Worm (Caenorhabditis elegans) whole organism, young adult: ENCODE data around the gene ttr-31.

Experiments used
- C06A6.2 ChIP-seq: fragments of 200-800 bp; sonication (Bioruptor generic); conservative IDR thresholded peaks from 2 replicates; pipeline ENCODE4 v1.3.6; 2022; ENCODE audit warnings: missing genetic modification characterization, missing compliant biosample characterization
- D2030.7 ChIP-seq: fragments of 200-800 bp; sonication (Bioruptor generic); IDR thresholded peaks from 2 replicates; pipeline ENCODE4 v1.3.6; 2022; ENCODE audit warnings: missing genetic modification reagents, missing genetic modification characterization, missing compliant biosample characterization
- F39B2.1 ChIP-seq: fragments of 200-800 bp; sonication (Bioruptor generic); IDR thresholded peaks from 2 replicates; pipeline ENCODE4 v1.3.6; 2022; ENCODE audit warnings: missing genetic modification reagents, missing genetic modification characterization, missing compliant biosample characterization
- F57C9.4 ChIP-seq: sonication (generic microtip); optimal IDR thresholded peaks from 2 replicates; lab custom pipeline; 2017; ENCODE audit warnings: mild to moderate bottlenecking, missing genetic modification characterization, missing compliant biosample characterization
- K11D2.4 ChIP-seq: fragments of 200-800 bp; sonication (Bioruptor generic); IDR thresholded peaks from 2 replicates; pipeline ENCODE4 v1.3.6; 2022; ENCODE audit warnings: missing genetic modification reagents, missing genetic modification characterization, missing compliant biosample characterization
- K12H6.12 ChIP-seq: fragments of 200-800 bp; sonication (Bioruptor generic); optimal IDR thresholded peaks from 2 replicates; lab custom pipeline; 2018; ENCODE audit warnings: mild to moderate bottlenecking, missing genetic modification characterization, missing compliant biosample characterization
- Y56A3A.18 ChIP-seq: fragments of 200-800 bp; sonication (Bioruptor generic); IDR thresholded peaks from 2 replicates; pipeline ENCODE4 v1.3.6; 2022; ENCODE audit warnings: missing genetic modification reagents, missing genetic modification characterization, missing compliant biosample characterization
- Y67H2A.10 ChIP-seq: fragments of 200-800 bp; sonication (Bioruptor generic); conservative IDR thresholded peaks from 2 replicates; pipeline ENCODE4 v1.3.6; 2022; ENCODE audit warnings: missing genetic modification reagents, missing genetic modification characterization, missing compliant biosample characterization
- Y95B8A.8 ChIP-seq: fragments of 200-800 bp; sonication (Bioruptor generic); IDR thresholded peaks from 2 replicates; pipeline ENCODE4 v1.3.6; 2022; ENCODE audit warnings: missing genetic modification reagents, missing genetic modification characterization, missing compliant biosample characterization
- aptf-3 ChIP-seq: fragments of 200-800 bp; sonication (Bioruptor generic); IDR thresholded peaks from 2 replicates; pipeline ENCODE4 v1.3.6; 2022; ENCODE audit warnings: missing genetic modification characterization, missing compliant biosample characterization
- atf-7 ChIP-seq: sonication (generic microtip); optimal IDR thresholded peaks from 2 replicates; lab custom pipeline; 2017; ENCODE audit warnings: mild to moderate bottlenecking, missing genetic modification characterization, missing compliant biosample characterization
- athp-1 ChIP-seq: sonication (generic microtip); optimal IDR thresholded peaks from 2 replicates; lab custom pipeline; 2017; ENCODE audit warnings: mild to moderate bottlenecking, missing genetic modification characterization, missing compliant biosample characterization
- attf-5 ChIP-seq: fragments of 200-800 bp; sonication (Bioruptor generic); optimal IDR thresholded peaks from 2 replicates; lab custom pipeline; 2018; ENCODE audit warnings: mild to moderate bottlenecking, missing genetic modification characterization, missing compliant biosample characterization
- cebp-1 ChIP-seq, 2 experiments: fragments of 200-800 bp in 1 of 2; sonication (Bioruptor generic) in 1 of 2; sonication (generic microtip) in 1 of 2; IDR thresholded peaks in 1 of 2; optimal IDR thresholded peaks in 1 of 2; 2 replicates each; pipeline versions ENCODE4 v1.3.6 to Lab custom; 2017 to 2022; ENCODE audit warnings: missing compliant biosample characterization in 2 of 2, missing genetic modification characterization in 2 of 2, mild to moderate bottlenecking in 1 of 2, missing genetic modification reagents in 1 of 2, moderate library complexity in 1 of 2
- ceh-100 ChIP-seq: fragments of 200-800 bp; sonication (Bioruptor generic); IDR thresholded peaks from 2 replicates; pipeline ENCODE4 v1.3.6; 2022; ENCODE audit warnings: missing genetic modification reagents, missing genetic modification characterization, missing compliant biosample characterization
- chd-7 ChIP-seq: sonication (generic microtip); optimal IDR thresholded peaks from 2 replicates; lab custom pipeline; 2016; ENCODE audit warnings: mild to moderate bottlenecking, missing genetic modification characterization, moderate library complexity, missing compliant biosample characterization
- die-1 ChIP-seq: sonication (generic microtip); optimal IDR thresholded peaks from 2 replicates; lab custom pipeline; 2016; ENCODE audit warnings: missing genotype, mild to moderate bottlenecking, missing genetic modification characterization, missing compliant biosample characterization
- dox-1 ChIP-seq: fragments of 200-800 bp; sonication (Bioruptor generic); IDR thresholded peaks from 2 replicates; pipeline ENCODE4 v1.3.6; 2022; ENCODE audit warnings: missing genetic modification reagents, missing genetic modification characterization, missing compliant biosample characterization
- dpff-1 ChIP-seq: sonication (generic microtip); optimal IDR thresholded peaks from 2 replicates; lab custom pipeline; 2017; ENCODE audit warnings: mild to moderate bottlenecking, missing genetic modification characterization, missing compliant biosample characterization
- egl-18 ChIP-seq: fragments of 200-800 bp; sonication (Bioruptor generic); IDR thresholded peaks from 2 replicates; pipeline ENCODE4 v1.3.6; 2022; ENCODE audit warnings: missing genetic modification reagents, missing genetic modification characterization, missing compliant biosample characterization
- egl-44 ChIP-seq: fragments of 200-800 bp; sonication (Bioruptor generic); IDR thresholded peaks from 2 replicates; pipeline ENCODE4 v1.3.6; 2022; ENCODE audit warnings: missing genetic modification reagents, missing genetic modification characterization, missing compliant biosample characterization
- egrh-3 ChIP-seq: fragments of 200-800 bp; sonication (Bioruptor generic); IDR thresholded peaks from 2 replicates; pipeline ENCODE4 v1.3.6; 2022; ENCODE audit warnings: missing genetic modification reagents, missing genetic modification characterization, missing compliant biosample characterization
- ets-4 ChIP-seq: fragments of 200-800 bp; sonication (Bioruptor generic); optimal IDR thresholded peaks from 2 replicates; lab custom pipeline; 2018; ENCODE audit warnings: mild to moderate bottlenecking, missing genetic modification characterization, missing compliant biosample characterization
- hlh-26 ChIP-seq: fragments of 200-800 bp; sonication (Bioruptor generic); conservative IDR thresholded peaks from 2 replicates; pipeline ENCODE4 v1.3.6; 2022; ENCODE audit warnings: missing genetic modification reagents, missing genetic modification characterization, missing compliant biosample characterization
- hmg-20 ChIP-seq: fragments of 200-800 bp; sonication (Bioruptor generic); IDR thresholded peaks from 2 replicates; pipeline ENCODE4 v1.3.6; 2022; ENCODE audit warnings: missing genetic modification reagents, missing genetic modification characterization, missing compliant biosample characterization
- hrde-1 ChIP-seq: sonication (generic microtip); optimal IDR thresholded peaks from 2 replicates; lab custom pipeline; 2016; ENCODE audit warnings: missing genetic modification characterization, mild to moderate bottlenecking, missing compliant biosample characterization, moderate library complexity, missing genotype, missing genetic modification reagents, borderline replicate concordance
- hsf-1 ChIP-seq: fragments of 200-800 bp; sonication (Bioruptor generic); IDR thresholded peaks from 2 replicates; pipeline ENCODE4 v1.3.6; 2022; ENCODE audit warnings: missing genetic modification reagents, missing genetic modification characterization, missing compliant biosample characterization
- let-607 ChIP-seq, 2 experiments: fragments of 200-800 bp in 1 of 2; sonication (Bioruptor generic) in 1 of 2; sonication (generic microtip) in 1 of 2; optimal IDR thresholded peaks; 2 replicates each; lab custom pipeline; 2016 to 2018; ENCODE audit warnings: mild to moderate bottlenecking in 2 of 2, missing compliant biosample characterization in 2 of 2, missing genetic modification characterization in 2 of 2, moderate library complexity in 2 of 2, missing genotype in 1 of 2
- lin-35 ChIP-seq, 3 experiments: fragments of 150-350 bp in 2 of 3; sonication (generic microtip) in 1 of 3; optimal IDR thresholded peaks; 2 replicates each; lab custom pipeline; 2014 to 2018; ENCODE audit warnings: missing biosample characterization in 3 of 3, missing genetic modification characterization in 3 of 3, missing genetic modification reagents in 3 of 3
- lir-1 ChIP-seq: fragments of 200-800 bp; sonication (Bioruptor generic); conservative IDR thresholded peaks from 2 replicates; pipeline ENCODE4 v1.3.6; 2022; ENCODE audit warnings: missing genetic modification reagents, missing genetic modification characterization, missing compliant biosample characterization
- lsy-27 ChIP-seq: sonication (generic microtip); optimal IDR thresholded peaks from 2 replicates; lab custom pipeline; 2017; ENCODE audit warnings: missing genetic modification characterization, mild to moderate bottlenecking, missing compliant biosample characterization, antibody characterized with exemption, missing genotype, borderline replicate concordance; ENCODE audit not compliant: insufficient read depth
- mcd-1 ChIP-seq: fragments of 200-800 bp; sonication (Bioruptor generic); IDR thresholded peaks from 2 replicates; pipeline ENCODE4 v1.3.6; 2022; ENCODE audit warnings: missing genetic modification reagents, missing genetic modification characterization, missing compliant biosample characterization
- mes-4 ChIP-seq: sonication (generic microtip); optimal IDR thresholded peaks from 2 replicates; lab custom pipeline; 2016; ENCODE audit warnings: missing genotype, missing genetic modification characterization, missing compliant biosample characterization
- mxl-1 ChIP-seq: sonication (generic microtip); optimal IDR thresholded peaks from 2 replicates; lab custom pipeline; 2016; ENCODE audit warnings: missing genetic modification characterization, missing compliant biosample characterization
- nfya-1 ChIP-seq: sonication (generic microtip); optimal IDR thresholded peaks from 2 replicates; lab custom pipeline; 2017; ENCODE audit warnings: antibody characterized with exemption, missing compliant biosample characterization, missing genetic modification characterization, borderline replicate concordance; ENCODE audit not compliant: insufficient read depth
- nfyb-1 ChIP-seq: fragments of 200-800 bp; sonication (Bioruptor generic); IDR thresholded peaks from 2 replicates; pipeline ENCODE4 v1.3.6; 2022; ENCODE audit warnings: missing genetic modification reagents, missing genetic modification characterization, missing compliant biosample characterization
- nhr-27 ChIP-seq: fragments of 200-800 bp; sonication (Bioruptor generic); optimal IDR thresholded peaks from 2 replicates; lab custom pipeline; 2018; ENCODE audit warnings: mild to moderate bottlenecking, missing genetic modification characterization, moderate library complexity, missing compliant biosample characterization
- rcor-1 ChIP-seq: fragments of 200-800 bp; sonication (Bioruptor generic); IDR thresholded peaks from 2 replicates; pipeline ENCODE4 v1.3.6; 2022; ENCODE audit warnings: missing genetic modification reagents, missing genetic modification characterization, missing compliant biosample characterization
- sea-2 ChIP-seq: fragments of 200-800 bp; sonication (Bioruptor generic); IDR thresholded peaks from 2 replicates; pipeline ENCODE4 v1.3.6; 2022; ENCODE audit warnings: missing genetic modification characterization, missing compliant biosample characterization
- snpc-4 ChIP-seq, 5 experiments: fragments of 150-350 bp in 1 of 5; sonication (generic microtip) in 4 of 5; optimal IDR thresholded peaks; 2 replicates each; lab custom pipeline; 2014 to 2018; ENCODE audit warnings: missing genetic modification characterization in 5 of 5, missing biosample characterization in 3 of 5, antibody characterized with exemption in 2 of 5, mild to moderate bottlenecking in 2 of 5, missing compliant biosample characterization in 2 of 5, missing genotype in 2 of 5, moderate library complexity in 2 of 5, missing genetic modification reagents in 1 of 5
- somi-1 ChIP-seq: fragments of 200-800 bp; sonication (Bioruptor generic); optimal IDR thresholded peaks from 2 replicates; lab custom pipeline; 2018; ENCODE audit warnings: mild to moderate bottlenecking, missing genetic modification characterization, missing compliant biosample characterization
- tbp1 ChIP-seq: fragments of 200-800 bp; sonication (Bioruptor generic); optimal IDR thresholded peaks from 2 replicates; lab custom pipeline; 2018; ENCODE audit warnings: mild to moderate bottlenecking, missing genetic modification characterization, missing compliant biosample characterization
- zfh-2 ChIP-seq: fragments of 200-800 bp; sonication (Bioruptor generic); conservative IDR thresholded peaks from 2 replicates; pipeline ENCODE4 v1.3.6; 2022; ENCODE audit warnings: missing genetic modification reagents, missing genetic modification characterization, missing compliant biosample characterization
- ztf-18 ChIP-seq: sonication (generic microtip); optimal IDR thresholded peaks from 2 replicates; lab custom pipeline; 2016; ENCODE audit warnings: missing genotype, mild to moderate bottlenecking, missing genetic modification characterization, missing compliant biosample characterization
- ztf-3 ChIP-seq: fragments of 200-800 bp; sonication (Bioruptor generic); optimal IDR thresholded peaks from 2 replicates; lab custom pipeline; 2018; ENCODE audit warnings: mild to moderate bottlenecking, missing genetic modification characterization, missing compliant biosample characterization

Gene ttr-31

DNA sequence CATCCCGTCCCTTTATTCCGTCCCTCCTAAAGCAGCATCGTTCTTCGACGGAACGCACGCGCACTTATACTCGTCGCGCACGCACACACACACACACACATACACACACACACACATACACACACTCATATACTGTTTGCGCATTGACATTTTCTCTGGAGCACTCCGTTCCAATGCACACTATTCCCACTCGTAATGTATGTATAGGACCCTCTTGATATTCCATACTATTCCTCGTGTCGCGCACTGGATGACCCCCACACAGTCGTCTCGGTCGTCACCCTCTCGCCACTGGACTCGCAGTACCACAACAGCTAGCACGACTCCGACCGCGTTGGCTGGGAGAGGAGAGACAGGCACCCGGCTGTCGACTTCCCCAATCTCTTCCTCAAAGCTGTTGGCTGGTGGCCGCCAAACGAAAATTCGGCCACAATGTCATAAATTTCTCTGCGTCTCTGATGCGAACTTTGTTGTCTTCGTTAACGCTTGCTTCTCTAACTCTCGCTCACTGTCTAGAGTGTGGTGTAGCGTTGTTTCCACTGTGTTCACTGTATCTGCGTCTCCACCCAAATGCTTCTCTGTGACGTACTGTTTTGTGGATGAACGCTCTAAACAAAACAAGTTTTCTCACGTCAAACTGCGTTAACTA is 22.3 kb upstream of the ttr-31 start (continued):
- TF ChIP-seq mxl-1, result peak; percentile 55
- peak; percentile 21 for TF ChIP-seq die-1 (tag; lab: Kevin White, UChicago)
- TF ChIP-seq zfh-2 (GFP tag; lab: Robert Waterston, UW), result peak; percentile 99
- peak; percentile 48; the same call in 1 of the 2 replicates for TF ChIP-seq cebp-1 (GFP tag; IDR thresholded peaks at IDR 0.05; lab: Robert Waterston, UW)
- TF ChIP-seq cebp-1 (tag; optimal IDR thresholded peaks at IDR 0.05; lab: Kevin White, UChicago), result peak; percentile 81
- TF ChIP-seq K12H6.12, result peak; percentile 97
- TF ChIP-seq ceh-100, result 0 out of 2 replicates have a peak, but pooled peaks have one; percentile 19
- no peak for TF ChIP-seq aptf-3 (GFP tag; lab: Robert Waterston, UW)
- no peak for TF ChIP-seq sea-2
- peak; percentile 86 for TF ChIP-seq egrh-3 (GFP tag; lab: Robert Waterston, UW)
- peak; percentile 72 for TF ChIP-seq ets-4 (GFP tag; lab: Kevin White, UChicago)
- TF ChIP-seq K11D2.4 (GFP tag; lab: Robert Waterston, UW), result no peak
- TF ChIP-seq let-607 (tag; optimal IDR thresholded peaks at IDR 0.05; lab: Kevin White, UChicago), result peak; percentile 52 to 80
- TF ChIP-seq nfya-1 (tag; lab: Kevin White, UChicago), result no peak
- TF ChIP-seq lsy-27, result no peak
- TF ChIP-seq snpc-4 (GFP tag; optimal IDR thresholded peaks at IDR 0.05; lab: Kevin White, UChicago), result peak; percentile 50
- TF ChIP-seq snpc-4 (tag; optimal IDR thresholded peaks at IDR 0.05; lab: Kevin White, UChicago), result peak in 1 of 4 experiments; percentile 46
- TF ChIP-seq somi-1 (GFP tag; lab: Kevin White, UChicago), result peak; percentile 52
- TF ChIP-seq lir-1 (GFP tag; lab: Robert Waterston, UW), result 0 out of 2 replicates have a peak, but pooled peaks have one; percentile 47
- no peak for TF ChIP-seq egl-44 (GFP tag; lab: Robert Waterston, UW)
- no peak for TF ChIP-seq hlh-26 (GFP tag; lab: Robert Waterston, UW)
- peak; percentile 14; the same call in 1 of the 2 replicates for TF ChIP-seq rcor-1 (GFP tag; lab: Robert Waterston, UW)
- TF ChIP-seq C06A6.2 (GFP tag; lab: Robert Waterston, UW), result peak; percentile 51; the same call in 1 of the 2 replicates
- no peak for TF ChIP-seq F57C9.4 (tag; lab: Kevin White, UChicago)
- no peak for TF ChIP-seq hsf-1 (GFP tag; lab: Robert Waterston, UW)
- peak; percentile 38 for TF ChIP-seq athp-1 (tag; lab: Kevin White, UChicago)
- TF ChIP-seq Y67H2A.10, result no peak
- peak; percentile 77; the same call in 1 of the 2 replicates for TF ChIP-seq egl-18 (GFP tag; lab: Robert Waterston, UW)
- peak; percentile 26; the same call in 1 of the 2 replicates for TF ChIP-seq D2030.7 (GFP tag; lab: Robert Waterston, UW)
- TF ChIP-seq tbp1 (GFP tag; lab: Kevin White, UChicago), result peak; percentile 34
- TF ChIP-seq ztf-3 (GFP tag; lab: Kevin White, UChicago), result no peak
- peak; percentile 31 for TF ChIP-seq hmg-20 (GFP tag; lab: Robert Waterston, UW)
- no peak for TF ChIP-seq hrde-1
- peak; percentile 80 for TF ChIP-seq nfyb-1 (GFP tag; lab: Robert Waterston, UW)
- peak; percentile 22 for TF ChIP-seq nhr-27 (tag; lab: Kevin White, UChicago)
- peak in 1 of 3 experiments; percentile 64 for TF ChIP-seq lin-35 (GFP tag; optimal IDR thresholded peaks at IDR 0.05; lab: Kevin White, UChicago)
- peak; percentile 73 for TF ChIP-seq atf-7
- peak; percentile 43 for TF ChIP-seq chd-7 (tag; lab: Kevin White, UChicago)
- peak; percentile 55 for TF ChIP-seq ztf-18
- TF ChIP-seq Y56A3A.18, result no peak
- TF ChIP-seq mcd-1 (GFP tag; lab: Robert Waterston, UW), result peak; percentile 72
- TF ChIP-seq F39B2.1 (GFP tag; lab: Robert Waterston, UW), result no peak
- TF ChIP-seq dpff-1 (tag; lab: Kevin White, UChicago), result no peak
- TF ChIP-seq mes-4, result no peak
- peak; percentile 81 for TF ChIP-seq attf-5 (GFP tag; lab: Kevin White, UChicago)
- TF ChIP-seq dox-1 (GFP tag; lab: Robert Waterston, UW), result peak; percentile 90
- no peak for TF ChIP-seq Y95B8A.8 (GFP tag; lab: Robert Waterston, UW)
